Worm (Caenorhabditis elegans): ENCODE measurements around the gene lin-23.

DNA sequence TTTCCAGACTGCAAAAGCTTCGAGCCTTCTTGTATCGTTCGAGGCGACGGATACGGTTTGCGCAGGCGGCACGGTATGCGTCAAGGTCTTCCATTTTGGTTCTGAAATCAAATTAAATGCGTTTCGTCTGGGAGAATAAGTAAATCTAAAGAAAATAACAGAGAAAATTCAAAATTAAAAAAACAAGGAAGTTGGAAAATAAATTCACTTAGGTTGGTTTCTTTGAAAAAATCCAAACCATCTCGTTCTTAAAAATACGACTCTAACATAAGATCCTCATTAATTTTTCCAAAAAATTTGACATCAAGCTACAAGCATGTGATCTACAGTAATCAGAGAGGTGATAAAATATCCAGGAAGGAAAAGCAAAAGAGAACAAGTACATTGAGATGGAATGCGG is 39.1 kb downstream of the lin-23 start, which contains the start of gene T25D10.4:
- TF ChIP-seq tbx-11 (GFP tag; IDR thresholded peaks at IDR 0.05) (no peak), ama-1 (optimal IDR thresholded peaks at IDR 0.05) (no peak), hnd-1 (tag; optimal IDR thresholded peaks at IDR 0.05) (no peak), aly-1 (tag; optimal IDR thresholded peaks at IDR 0.05) (no peak), ceh-13 (GFP tag; optimal IDR thresholded peaks at IDR 0.05) (no peak)

All from whole organism, early embryonic.